Worm (Caenorhabditis elegans) whole organism, L4/young adult: ENCODE results near the gene clec-57.

ENCODE experiments used
- W03F9.2 ChIP-seq: fragments of 150-350 bp; optimal IDR thresholded peaks from 2 replicates; lab custom pipeline; 2014; ENCODE audit warnings: missing biosample characterization, missing genetic modification characterization
- dao-5 ChIP-seq: sonication (generic microtip); optimal IDR thresholded peaks from 2 replicates; lab custom pipeline; 2016; ENCODE audit warnings: missing genotype, missing genetic modification characterization, moderate library complexity, missing compliant biosample characterization
- him-1 ChIP-seq: sonication (generic microtip); optimal IDR thresholded peaks from 2 replicates; lab custom pipeline; 2016; ENCODE audit warnings: missing genotype, missing genetic modification reagents, missing genetic modification characterization, missing compliant biosample characterization

- no peak for TF ChIP-seq him-1 (tag; lab: Kevin White, UChicago)
- no peak for TF ChIP-seq dao-5
- TF ChIP-seq W03F9.2 (tag; lab: Kevin White, UChicago), result no peak
These were observed 49.2 kb upstream of the clec-57 start for ce11 chrV:14419855-14420254.
